Worm (Caenorhabditis elegans) whole organism, L2 larva: ENCODE data around the gene F28C6.9.

Source experiments
- R02D3.7 ChIP-seq: fragments of 150-350 bp; optimal IDR thresholded peaks from 2 replicates; lab custom pipeline; 2014; ENCODE audit warnings: missing biosample characterization, missing genetic modification characterization
- aly-2 ChIP-seq: fragments of 150-350 bp; optimal IDR thresholded peaks from 2 replicates; lab custom pipeline; 2014; ENCODE audit warnings: missing biosample characterization, missing genetic modification characterization
- lin-11 ChIP-seq: fragments of 150-350 bp; sonication (generic microtip); optimal IDR thresholded peaks from 2 replicates; lab custom pipeline; 2014; ENCODE audit warnings: missing biosample characterization, missing genetic modification characterization, inconsistent platforms, mixed read lengths
- mdl-1 ChIP-seq, 2 experiments: fragments of 150-350 bp in 1 of 2; sonication (generic microtip) in 1 of 2; optimal IDR thresholded peaks; 2 replicates each; lab custom pipeline; 2017; ENCODE audit warnings: missing biosample characterization in 2 of 2, missing genetic modification characterization in 2 of 2
- nhr-23 ChIP-seq: fragments of 150-350 bp; optimal IDR thresholded peaks from 2 replicates; lab custom pipeline; 2014; ENCODE audit warnings: missing biosample characterization, missing genetic modification reagents, missing genetic modification characterization
- unc-62 ChIP-seq: fragments of 150-350 bp; optimal IDR thresholded peaks from 2 replicates; lab custom pipeline; 2014; ENCODE audit warnings: missing biosample characterization, missing genetic modification reagents, missing genetic modification characterization

DNA sequence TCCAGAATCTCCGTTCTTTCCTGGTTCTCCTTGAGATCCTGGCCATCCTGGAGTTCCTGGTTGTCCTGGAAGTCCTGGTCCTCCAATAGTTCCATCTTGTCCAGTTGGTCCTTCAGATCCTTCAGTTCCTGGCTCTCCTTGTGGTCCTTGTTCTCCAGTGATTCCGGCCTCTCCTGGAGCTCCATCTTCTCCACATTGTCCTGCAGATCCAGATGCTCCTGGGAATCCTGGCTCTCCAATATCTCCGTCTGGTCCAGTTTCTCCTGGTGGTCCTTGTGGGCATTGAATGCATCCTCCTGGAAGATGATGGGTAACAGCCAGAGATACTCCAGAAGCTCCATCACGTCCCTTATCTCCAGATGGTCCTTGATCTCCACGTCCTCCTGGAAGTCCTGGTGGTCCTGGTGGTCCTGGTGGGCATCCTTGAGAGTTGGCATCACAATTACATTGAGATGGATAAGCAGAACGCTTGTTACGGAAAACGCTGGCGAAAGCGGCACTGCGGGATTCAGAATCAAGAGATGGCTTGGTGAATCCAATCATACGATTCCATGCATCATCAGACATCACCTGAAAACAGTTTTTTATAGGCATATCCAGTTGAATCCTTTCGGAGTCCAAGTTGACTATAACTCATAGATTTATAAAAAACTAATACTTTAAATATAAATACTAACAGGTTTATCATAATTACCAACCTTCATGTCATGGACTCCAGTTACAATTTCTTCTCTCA is 41.6 kb downstream of the F28C6.9 start:
- no peak for TF ChIP-seq lin-11 (tag; lab: Kevin White, UChicago)
- no peak for TF ChIP-seq mdl-1 (tag; optimal IDR thresholded peaks at IDR 0.05; lab: Kevin White, UChicago)
- no peak for TF ChIP-seq unc-62 (GFP tag; lab: Kevin White, UChicago)
- no peak for TF ChIP-seq R02D3.7 (tag; lab: Kevin White, UChicago)
- no peak for TF ChIP-seq nhr-23 (tag; lab: Kevin White, UChicago)
- no peak for TF ChIP-seq aly-2
